Fruit fly (Drosophila melanogaster) whole organism, pupa: ENCODE results near the gene RhoGEF4.

ENCODE experiments used
- CG12605 ChIP-seq: fragments of 200-800 bp; sonication (Bioruptor generic); IDR thresholded peaks from 2 replicates; pipeline ENCODE4 v1.3.6; 2022; ENCODE audit warnings: missing biosample characterization, missing genetic modification characterization
- CG14655 ChIP-seq: fragments of 200-800 bp; sonication (Bioruptor generic); optimal IDR thresholded peaks from 3 replicates; lab custom pipeline; 2017; ENCODE audit warnings: mild to moderate bottlenecking, missing biosample characterization, missing genetic modification reagents, missing genetic modification characterization
- CG17806 ChIP-seq: fragments of 200-800 bp; sonication (Bioruptor generic); optimal IDR thresholded peaks from 2 replicates; lab custom pipeline; 2018; ENCODE audit warnings: missing biosample characterization, mild to moderate bottlenecking, missing genetic modification characterization, moderate library complexity
- CG34367 ChIP-seq: fragments of 200-800 bp; sonication (Bioruptor generic); optimal IDR thresholded peaks from 2 replicates; lab custom pipeline; 2018; ENCODE audit warnings: missing biosample characterization, mild to moderate bottlenecking, missing genetic modification characterization
- CG4496 ChIP-seq: fragments of 200-800 bp; sonication (Bioruptor generic); IDR thresholded peaks from 3 replicates; pipeline ENCODE4 v1.3.6; 2022; ENCODE audit warnings: missing biosample characterization, missing genetic modification characterization
- CG8301 ChIP-seq: fragments of 200-800 bp; sonication (Bioruptor generic); optimal IDR thresholded peaks from 2 replicates; lab custom pipeline; 2018; ENCODE audit warnings: missing biosample characterization, mild to moderate bottlenecking, missing genetic modification characterization
- CG9948 ChIP-seq: fragments of 200-800 bp; sonication (Bioruptor generic); optimal IDR thresholded peaks from 2 replicates; lab custom pipeline; 2018; ENCODE audit warnings: missing biosample characterization, mild to moderate bottlenecking, missing genetic modification characterization, moderate library complexity
- D1 ChIP-seq: fragments of 200-800 bp; sonication (Bioruptor generic); optimal IDR thresholded peaks from 2 replicates; lab custom pipeline; 2018; ENCODE audit warnings: missing biosample characterization, mild to moderate bottlenecking, missing genetic modification characterization, moderate library complexity
- EcR ChIP-seq: fragments of 200-800 bp; sonication (Bioruptor generic); optimal IDR thresholded peaks from 3 replicates; lab custom pipeline; 2019; ENCODE audit warnings: missing biosample characterization, missing genetic modification characterization, mild to moderate bottlenecking, moderate library complexity, missing genetic modification reagents
- Ets98B ChIP-seq: fragments of 200-800 bp; sonication (Bioruptor generic); IDR thresholded peaks from 2 replicates; pipeline ENCODE4 v1.3.6; 2022; ENCODE audit warnings: missing biosample characterization, missing genetic modification characterization
- Pif1B ChIP-seq: fragments of 200-800 bp; sonication (Bioruptor generic); optimal IDR thresholded peaks from 3 replicates; lab custom pipeline; 2016; ENCODE audit warnings: missing biosample characterization, missing genetic modification characterization
- rn ChIP-seq: fragments of 200-800 bp; sonication (Bioruptor generic); IDR thresholded peaks from 2 replicates; pipeline ENCODE4 v1.3.6; 2022; ENCODE audit warnings: missing biosample characterization, missing genetic modification characterization

DNA sequence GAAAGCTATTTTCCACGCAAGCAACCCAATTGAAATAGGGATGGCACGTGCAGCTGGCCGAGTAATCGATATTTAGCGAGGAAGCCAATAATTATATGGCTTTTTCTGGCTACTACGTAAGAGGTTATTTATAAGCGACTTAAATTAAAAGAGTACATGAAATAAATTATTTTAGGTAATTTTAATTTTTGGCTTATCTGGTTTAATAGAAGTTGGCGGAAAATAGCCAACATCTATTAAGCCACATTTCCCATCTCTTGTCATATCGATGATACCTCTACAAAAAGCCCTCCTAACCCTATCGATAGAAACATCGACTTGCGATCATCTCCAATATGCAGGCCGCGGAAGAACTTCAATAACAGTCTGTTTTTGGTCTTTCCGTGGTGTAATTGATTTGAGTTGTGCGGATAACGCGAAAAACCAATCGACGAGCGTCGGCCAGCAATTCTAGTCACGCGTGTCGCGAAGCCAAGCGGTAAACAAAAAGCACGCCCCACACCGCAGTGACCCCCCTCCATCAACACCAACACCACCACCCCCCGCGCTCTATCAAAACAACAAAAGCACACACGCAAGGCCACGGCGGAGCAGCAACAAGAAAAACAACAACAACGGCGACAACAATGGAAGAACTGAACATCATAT lies 24.9 kb upstream of the RhoGEF4 start, which contains the start of the genes Srp19 and qm:
- TF ChIP-seq rn (GFP tag; lab: Robert Waterston, UW) (no peak), D1 (tag; lab: Kevin White, UChicago) (no peak), CG12605 (peak; percentile 64), Ets98B (peak; percentile 43; the same call in 1 of the 2 replicates), CG4496 (GFP tag; lab: Robert Waterston, UW) (peak; percentile 59; the same call in 1 of the 3 replicates), CG17806 (tag; lab: Kevin White, UChicago) (no peak), Pif1B (GFP tag; lab: Kevin White, UChicago) (no peak), EcR (peak; percentile 44), CG14655 (no peak), CG8301 (tag; lab: Kevin White, UChicago) (no peak), CG34367 (tag; lab: Kevin White, UChicago) (no peak), CG9948 (tag; lab: Kevin White, UChicago) (no peak)
